Fruit fly (Drosophila melanogaster): ENCODE measurements around the gene CG4592.
A peak's percentile ranks its signal among the peaks of the same experiment; 100 is the strongest.

CG4592 gene

DNA sequence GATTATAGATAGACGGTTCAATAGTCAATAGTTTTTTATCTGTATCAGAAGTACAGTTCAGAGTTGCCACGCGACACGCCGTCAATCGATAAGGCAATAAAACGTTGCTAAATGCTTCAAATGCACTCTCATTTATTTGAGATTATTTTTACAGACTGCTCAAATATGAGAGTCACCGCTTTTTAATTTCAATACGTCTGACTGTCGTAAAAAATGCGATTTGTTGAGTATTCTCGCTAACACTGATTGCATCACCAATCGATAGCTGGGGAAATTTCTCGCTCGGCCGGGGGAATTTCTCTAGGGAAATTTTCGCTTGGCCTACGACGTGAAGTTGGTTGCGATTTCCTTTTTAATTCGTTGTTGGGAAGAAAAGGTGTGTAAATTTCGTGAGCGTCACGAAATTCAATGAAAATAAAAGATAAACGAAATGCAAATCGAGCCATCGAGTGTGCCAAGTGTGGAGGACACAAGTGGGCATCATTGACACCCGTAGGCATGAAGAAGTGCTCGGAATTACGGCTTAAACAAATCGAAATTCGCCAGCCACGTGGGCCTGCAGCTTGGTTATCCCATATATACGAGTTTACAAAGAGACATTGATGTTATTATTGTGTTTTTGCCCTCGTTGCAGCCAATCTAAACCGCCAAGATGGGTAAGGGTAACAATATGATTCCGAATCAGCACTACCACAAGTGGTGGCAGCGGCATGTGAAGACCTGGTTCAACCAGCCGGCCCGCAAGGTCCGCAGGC lies 45.7 kb downstream of the CG4592 start, which contains the start of the genes Dref and RpL13 (continued):
- TF ChIP-seq sim (GFP tag; IDR thresholded peaks at IDR 0.05) (peak; percentile 76), Rx (GFP tag; IDR thresholded peaks at IDR 0.05) (peak; percentile 70), twi (tag; optimal IDR thresholded peaks at IDR 0.05) (peak; percentile 65), CG10321 (GFP tag; IDR thresholded peaks at IDR 0.05) (peak; percentile 63), CG12299 (tag; optimal IDR thresholded peaks at IDR 0.05) (peak; percentile 91), Taf1 (GFP tag; IDR thresholded peaks at IDR 0.05) (no peak; the same call in 1 of the 2 replicates), Ssrp (tag; optimal IDR thresholded peaks at IDR 0.05) (peak; percentile 56), sima (GFP tag; optimal IDR thresholded peaks at IDR 0.05) (peak; percentile 65), CG12391 (tag; optimal IDR thresholded peaks at IDR 0.05) (peak; percentile 88), CG12942 (GFP tag; optimal IDR thresholded peaks at IDR 0.05) (peak; percentile 69), pzg (GFP tag; optimal IDR thresholded peaks at IDR 0.05) (peak; percentile 83), Nf-YA (GFP tag; IDR thresholded peaks at IDR 0.05) (peak; percentile 72), kah (GFP tag; optimal IDR thresholded peaks at IDR 0.05) (peak; percentile 90), Dp (GFP tag; optimal IDR thresholded peaks at IDR 0.05) (peak; percentile 73), eyg (GFP tag; optimal IDR thresholded peaks at IDR 0.05) (peak; percentile 89), Dip2 (GFP tag; IDR thresholded peaks at IDR 0.05) (no peak), Usf (GFP tag; optimal IDR thresholded peaks at IDR 0.05) (peak; percentile 32), zfh1 (GFP tag; IDR thresholded peaks at IDR 0.05) (peak; percentile 86), CG10979 (tag; optimal IDR thresholded peaks at IDR 0.05) (peak; percentile 75), CG17328 (GFP tag; IDR thresholded peaks at IDR 0.05) (peak; percentile 88), Pdp1 (GFP tag; optimal IDR thresholded peaks at IDR 0.05) (peak; percentile 79 to 99), so (GFP tag; IDR thresholded peaks at IDR 0.05) (peak; percentile 89), lilli (GFP tag; optimal IDR thresholded peaks at IDR 0.05) (peak; percentile 87), ERR (GFP tag; optimal IDR thresholded peaks at IDR 0.05) (peak; percentile 74), Max (GFP tag; optimal IDR thresholded peaks at IDR 0.05) (peak; percentile 73), CG8388 (GFP tag; optimal IDR thresholded peaks at IDR 0.05) (peak; percentile 76), amos (GFP tag; IDR thresholded peaks at IDR 0.05; ENCODE audit: partially characterized antibody) (peak; percentile 72), lab (GFP tag; optimal IDR thresholded peaks at IDR 0.05) (peak; percentile 96), B-H1 (GFP tag; IDR thresholded peaks at IDR 0.05) (peak; percentile 39; the same call in 2 of the 3 replicates), CG3726 (GFP tag; IDR thresholded peaks at IDR 0.05) (peak; percentile 55; the same call in 1 of the 3 replicates), CG14965 (GFP tag; optimal IDR thresholded peaks at IDR 0.05; ENCODE audit: borderline replicate concordance) (no peak), Asciz (GFP tag; optimal IDR thresholded peaks at IDR 0.05) (peak; percentile 92), CG16863 (GFP tag; optimal IDR thresholded peaks at IDR 0.05) (peak; percentile 72), CG11247 (GFP tag; IDR thresholded peaks at IDR 0.05) (peak; percentile 75), HLH4C (GFP tag; IDR thresholded peaks at IDR 0.05; ENCODE audit: partially characterized antibody) (peak; percentile 90; the same call in 2 of the 3 replicates), hth (optimal IDR thresholded peaks at IDR 0.05) (no peak), gem (tag; optimal IDR thresholded peaks at IDR 0.05) (peak; percentile 73), CoRest (tag; optimal IDR thresholded peaks at IDR 0.05) (peak; percentile 76), CG4328 (GFP tag; optimal IDR thresholded peaks at IDR 0.05) (peak; percentile 95), CG12744 (GFP tag; optimal IDR thresholded peaks at IDR 0.05) (peak; percentile 80), CG33557 (GFP tag; optimal IDR thresholded peaks at IDR 0.05) (peak; percentile 89), CG4730 (GFP tag; IDR thresholded peaks at IDR 0.05) (no peak; the same call in 1 of the 2 replicates), ci (GFP tag; IDR thresholded peaks at IDR 0.05) (peak; percentile 98), CG1647 (GFP tag; optimal IDR thresholded peaks at IDR 0.05) (peak; percentile 66), nau (GFP tag; optimal IDR thresholded peaks at IDR 0.05) (no peak), ap (GFP tag; IDR thresholded peaks at IDR 0.05) (peak; percentile 46), fd3F (GFP tag; optimal IDR thresholded peaks at IDR 0.05) (peak; percentile 74), MTF-1 (GFP tag; optimal IDR thresholded peaks at IDR 0.05; ENCODE audit: borderline replicate concordance) (peak; percentile 96), chn (GFP tag; optimal IDR thresholded peaks at IDR 0.05) (peak; percentile 64)
